Worm (Caenorhabditis elegans) whole organism, early embryonic: ENCODE results near the gene flp-20.

Experiments used
- B0310.2 ChIP-seq: sonication (generic microtip); optimal IDR thresholded peaks from 2 replicates; lab custom pipeline; 2016; ENCODE audit warnings: mild to moderate bottlenecking, missing genetic modification characterization, missing compliant biosample characterization
- aly-1 ChIP-seq: sonication (generic microtip); optimal IDR thresholded peaks from 2 replicates; lab custom pipeline; 2016; ENCODE audit warnings: missing genetic modification characterization, missing compliant biosample characterization
- ama-1 ChIP-seq: fragments of 150-350 bp; optimal IDR thresholded peaks from 2 replicates; lab custom pipeline; 2014
- ceh-13 ChIP-seq: fragments of 200-800 bp; sonication (Bioruptor generic); optimal IDR thresholded peaks from 2 replicates; lab custom pipeline; 2018; ENCODE audit warnings: mild to moderate bottlenecking, missing genetic modification characterization, missing compliant biosample characterization
- ets-7 ChIP-seq: sonication (generic microtip); optimal IDR thresholded peaks from 2 replicates; lab custom pipeline; 2016; ENCODE audit warnings: missing genotype, missing genetic modification characterization, missing compliant biosample characterization
- flt-1 ChIP-seq: fragments of 200-800 bp; sonication (Bioruptor generic); IDR thresholded peaks from 2 replicates; pipeline ENCODE4 v1.3.6; 2022; ENCODE audit warnings: missing genetic modification characterization, missing compliant biosample characterization
- hmbx-1 ChIP-seq: sonication (generic microtip); optimal IDR thresholded peaks from 2 replicates; lab custom pipeline; 2016; ENCODE audit warnings: mild to moderate bottlenecking, missing genetic modification characterization, missing compliant biosample characterization
- scrt-1 ChIP-seq: fragments of 200-800 bp; sonication (Bioruptor generic); IDR thresholded peaks from 2 replicates; pipeline ENCODE4 v1.3.6; 2022; ENCODE audit warnings: missing genetic modification characterization, missing compliant biosample characterization
- tra-4 ChIP-seq: sonication (generic microtip); optimal IDR thresholded peaks from 2 replicates; lab custom pipeline; 2017; ENCODE audit warnings: missing genetic modification characterization, missing compliant biosample characterization

ce11 chrX:9372221-9372620 lies 22.5 kb upstream of the flp-20 start:
- TF ChIP-seq B0310.2: no peak
- TF ChIP-seq ceh-13 (GFP tag; lab: Kevin White, UChicago): no peak
- no peak for TF ChIP-seq flt-1
- TF ChIP-seq hmbx-1 (tag; lab: Kevin White, UChicago): no peak
- TF ChIP-seq scrt-1 (GFP tag; lab: Robert Waterston, UW): no peak
- TF ChIP-seq ets-7 (tag; lab: Kevin White, UChicago): no peak
- no peak for TF ChIP-seq ama-1 (lab: Kevin White, UChicago)
- TF ChIP-seq aly-1 (tag; lab: Kevin White, UChicago): no peak
- no peak for TF ChIP-seq tra-4 (tag; lab: Kevin White, UChicago)
